Worm (Caenorhabditis elegans) whole organism, late embryonic: Measurements from ENCODE around the gene F55C10.5.

Experiments used
- F13H6.1 ChIP-seq: sonication (generic microtip); optimal IDR thresholded peaks from 2 replicates; lab custom pipeline; 2016; ENCODE audit warnings: missing genetic modification characterization, missing compliant biosample characterization
- ceh-48 ChIP-seq: sonication (generic microtip); optimal IDR thresholded peaks from 2 replicates; lab custom pipeline; 2016; ENCODE audit warnings: missing genetic modification characterization, inconsistent platforms, missing compliant biosample characterization
- ceh-6 ChIP-seq: fragments of 200-800 bp; sonication (Bioruptor generic); optimal IDR thresholded peaks from 2 replicates; lab custom pipeline; 2018; ENCODE audit warnings: mild to moderate bottlenecking, missing genetic modification characterization, missing compliant biosample characterization
- fkh-10 ChIP-seq: fragments of 150-350 bp; optimal IDR thresholded peaks from 2 replicates; lab custom pipeline; 2014; ENCODE audit warnings: missing biosample characterization, missing genetic modification reagents, missing genetic modification characterization
- pha-4 ChIP-seq: fragments of 150-350 bp; optimal IDR thresholded peaks from 2 replicates; lab custom pipeline; 2018; ENCODE audit warnings: missing biosample characterization, missing genetic modification reagents, missing genetic modification characterization
- pqm-1 ChIP-seq: sonication (generic microtip); optimal IDR thresholded peaks from 2 replicates; lab custom pipeline; 2016; ENCODE audit warnings: missing genetic modification characterization, missing compliant biosample characterization
- rnt-1 ChIP-seq: sonication (generic microtip); optimal IDR thresholded peaks from 2 replicates; lab custom pipeline; 2016; ENCODE audit warnings: missing genetic modification characterization, missing compliant biosample characterization
- sox-2 ChIP-seq: fragments of 200-800 bp; sonication (Bioruptor generic); IDR thresholded peaks from 2 replicates; pipeline ENCODE4 v1.3.6; 2022; ENCODE audit warnings: missing genetic modification reagents, missing genetic modification characterization, missing compliant biosample characterization

DNA sequence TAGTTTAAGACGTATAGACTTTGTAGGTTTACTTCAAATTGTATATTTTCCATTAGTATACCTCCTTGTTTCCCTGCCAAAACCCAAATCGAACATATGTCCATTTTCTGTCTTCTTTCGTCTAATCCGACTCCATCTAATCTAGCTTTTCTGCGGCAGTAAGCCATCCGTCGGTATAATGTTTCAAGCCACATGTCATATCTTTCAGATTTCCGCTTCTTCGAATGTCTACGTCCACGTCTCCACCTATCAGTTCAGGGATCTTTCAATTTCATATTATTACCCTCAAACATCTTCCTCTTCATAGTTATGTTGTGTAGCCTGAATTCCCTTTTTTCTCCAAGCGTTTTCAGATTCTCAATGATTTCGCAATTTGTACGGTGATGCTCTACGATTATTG lies 38.8 kb upstream of the F55C10.5 start:
- TF ChIP-seq pha-4 (no peak), pqm-1 (no peak), F13H6.1 (no peak), ceh-6 (GFP tag; lab: Kevin White, UChicago) (no peak), sox-2 (no peak), fkh-10 (GFP tag; lab: Kevin White, UChicago) (no peak), rnt-1 (tag; lab: Kevin White, UChicago) (no peak), ceh-48 (tag; lab: Kevin White, UChicago) (no peak)
